Worm (Caenorhabditis elegans) whole organism, L3 larva: ENCODE data around the gene C34D10.5.

Experiments
- daf-12 ChIP-seq: fragments of 150-350 bp; optimal IDR thresholded peaks from 2 replicates; lab custom pipeline; 2014; ENCODE audit warnings: missing biosample characterization, missing genetic modification reagents, missing genetic modification characterization
- fkh-10 ChIP-seq: sonication (generic microtip); optimal IDR thresholded peaks from 2 replicates; lab custom pipeline; 2017; ENCODE audit warnings: missing biosample characterization, missing genetic modification reagents, missing genetic modification characterization
- fos-1 ChIP-seq: fragments of 150-350 bp; optimal IDR thresholded peaks from 2 replicates; lab custom pipeline; 2014; ENCODE audit warnings: missing biosample characterization, missing genetic modification characterization
- lin-39 ChIP-seq: fragments of 150-350 bp; optimal IDR thresholded peaks from 2 replicates; lab custom pipeline; 2018; ENCODE audit warnings: missing biosample characterization, missing genetic modification reagents, missing genetic modification characterization
- nhr-11 ChIP-seq: fragments of 150-350 bp; optimal IDR thresholded peaks from 2 replicates; lab custom pipeline; 2014; ENCODE audit warnings: missing biosample characterization, missing genetic modification characterization
- unc-62 ChIP-seq: fragments of 150-350 bp; sonication (generic microtip); optimal IDR thresholded peaks from 4 replicates; lab custom pipeline; 2014; ENCODE audit warnings: missing biosample characterization, missing genetic modification reagents, missing genetic modification characterization
- ztf-11 ChIP-seq: fragments of 150-350 bp; optimal IDR thresholded peaks from 2 replicates; lab custom pipeline; 2014; ENCODE audit warnings: missing biosample characterization, missing genetic modification characterization

ce11 chrX:8022728-8023127, 4.9 kb downstream of the C34D10.5 start:
- TF ChIP-seq fos-1 (tag; lab: Kevin White, UChicago) = no peak
- no peak for TF ChIP-seq daf-12
- TF ChIP-seq ztf-11 (tag; lab: Kevin White, UChicago) = no peak
- no peak for TF ChIP-seq lin-39
- TF ChIP-seq fkh-10 (GFP tag; lab: Kevin White, UChicago) = no peak
- no peak for TF ChIP-seq unc-62 (GFP tag; lab: Kevin White, UChicago)
- no peak for TF ChIP-seq nhr-11 (tag; lab: Kevin White, UChicago)
